Worm (Caenorhabditis elegans): ENCODE results near the gene Y75B8A.37.

- TF ChIP-seq him-1 (tag; optimal IDR thresholded peaks at IDR 0.05) (no peak), dao-5 (tag; optimal IDR thresholded peaks at IDR 0.05) (no peak), W03F9.2 (tag; optimal IDR thresholded peaks at IDR 0.05) (no peak)
These were observed 36.5 kb upstream of the Y75B8A.37 start for ce11 chrIII:12278766-12279165.

Measured in whole organism, L4/young adult.